Worm (Caenorhabditis elegans) whole organism, L2 larva: ENCODE results near the gene srsx-24.

ENCODE experiments used
- F13H6.1 ChIP-seq: sonication (generic microtip); optimal IDR thresholded peaks from 2 replicates; lab custom pipeline; 2016; ENCODE audit warnings: missing genetic modification characterization, missing compliant biosample characterization
- aly-2 ChIP-seq: fragments of 150-350 bp; optimal IDR thresholded peaks from 2 replicates; lab custom pipeline; 2014; ENCODE audit warnings: missing biosample characterization, missing genetic modification characterization
- fos-1 ChIP-seq: fragments of 150-350 bp; optimal IDR thresholded peaks from 2 replicates; lab custom pipeline; 2014; ENCODE audit warnings: missing biosample characterization, missing genetic modification characterization
- gmeb-1 ChIP-seq: fragments of 150-350 bp; optimal IDR thresholded peaks from 2 replicates; lab custom pipeline; 2014; ENCODE audit warnings: missing biosample characterization, missing genetic modification characterization
- lin-13 ChIP-seq: fragments of 150-350 bp; optimal IDR thresholded peaks from 2 replicates; lab custom pipeline; 2014; ENCODE audit warnings: missing biosample characterization, missing genetic modification reagents, missing genetic modification characterization
- lin-39 ChIP-seq: fragments of 150-350 bp; optimal IDR thresholded peaks from 2 replicates; lab custom pipeline; 2014; ENCODE audit warnings: missing biosample characterization, missing genetic modification reagents, missing genetic modification characterization
- nhr-10 ChIP-seq: sonication (generic microtip); optimal IDR thresholded peaks from 2 replicates; lab custom pipeline; 2017; ENCODE audit warnings: missing biosample characterization, missing genetic modification characterization
- nhr-23 ChIP-seq: fragments of 150-350 bp; optimal IDR thresholded peaks from 2 replicates; lab custom pipeline; 2014; ENCODE audit warnings: missing biosample characterization, missing genetic modification reagents, missing genetic modification characterization
- nhr-77 ChIP-seq: fragments of 150-350 bp; optimal IDR thresholded peaks from 2 replicates; lab custom pipeline; 2014; ENCODE audit warnings: missing biosample characterization, missing genetic modification characterization
- snpc-4 ChIP-seq: fragments of 150-350 bp; optimal IDR thresholded peaks from 2 replicates; lab custom pipeline; 2014; ENCODE audit warnings: missing biosample characterization, missing genetic modification characterization
- unc-39 ChIP-seq: fragments of 150-350 bp; optimal IDR thresholded peaks from 2 replicates; lab custom pipeline; 2014; ENCODE audit warnings: missing biosample characterization, missing genetic modification characterization
- unc-55 ChIP-seq: fragments of 150-350 bp; sonication (generic microtip); optimal IDR thresholded peaks from 3 replicates; lab custom pipeline; 2014; ENCODE audit warnings: missing biosample characterization, missing genetic modification reagents, missing genetic modification characterization
- ztf-4 ChIP-seq: fragments of 150-350 bp; optimal IDR thresholded peaks from 2 replicates; lab custom pipeline; 2014; ENCODE audit warnings: missing biosample characterization, missing genetic modification characterization

DNA sequence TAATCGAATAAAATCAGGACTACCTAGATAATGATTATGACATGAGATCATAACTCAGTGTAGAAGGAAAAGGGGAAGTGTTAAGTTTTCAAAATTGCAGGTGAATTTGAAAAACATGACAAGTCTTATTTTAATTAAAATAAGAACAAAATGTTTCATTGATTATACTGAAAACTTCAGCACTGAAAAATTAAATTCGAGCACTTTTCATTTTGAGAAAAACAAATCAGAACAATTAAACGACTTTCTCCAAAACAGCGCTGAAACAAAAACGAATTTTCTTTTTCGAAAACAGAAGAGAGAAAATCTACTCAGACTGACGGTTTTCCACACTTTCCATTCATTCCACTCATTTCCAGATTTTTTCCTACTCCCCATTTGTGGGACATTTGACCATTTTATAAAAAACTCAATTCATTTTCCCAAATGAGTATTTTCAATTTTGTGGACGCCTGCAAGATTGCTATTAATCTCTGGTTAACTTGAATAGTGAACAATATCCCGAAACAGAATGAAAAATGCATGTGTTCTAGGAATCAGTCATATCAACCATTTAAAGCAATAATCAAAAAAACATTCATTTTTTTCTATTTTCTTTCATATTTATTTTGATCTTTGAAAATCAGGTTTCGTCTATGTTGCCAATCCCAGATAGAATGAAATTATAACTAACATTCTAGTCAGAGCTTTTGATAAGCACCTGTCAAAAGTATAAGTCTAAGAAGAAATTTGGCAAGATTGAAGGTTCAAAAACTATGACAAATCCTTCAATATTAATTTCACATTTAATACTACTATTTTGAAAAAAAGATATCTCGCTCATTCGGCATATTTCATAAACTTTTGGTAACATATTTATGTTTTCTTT lies 26.9 kb downstream of the srsx-24 start, which contains the start of the genes srh-231 and srh-275:
- no peak for TF ChIP-seq gmeb-1 (tag; lab: Kevin White, UChicago)
- TF ChIP-seq snpc-4 = no peak
- TF ChIP-seq lin-39 (tag; lab: Kevin White, UChicago) = no peak
- no peak for TF ChIP-seq nhr-77 (tag; lab: Kevin White, UChicago)
- no peak for TF ChIP-seq unc-39 (tag; lab: Kevin White, UChicago)
- TF ChIP-seq ztf-4 = no peak
- no peak for TF ChIP-seq fos-1
- TF ChIP-seq F13H6.1 (tag; lab: Kevin White, UChicago) = no peak
- TF ChIP-seq aly-2 (tag; lab: Kevin White, UChicago) = no peak
- no peak for TF ChIP-seq unc-55 (GFP tag; lab: Kevin White, UChicago)
- TF ChIP-seq nhr-10 (tag; lab: Kevin White, UChicago) = no peak
- TF ChIP-seq lin-13 (GFP tag; lab: Kevin White, UChicago) = no peak
- no peak for TF ChIP-seq nhr-23
